Worm (Caenorhabditis elegans): Measurements from ENCODE around the gene scc-3.
A peak's percentile ranks its signal among the peaks of the same experiment; 100 is the strongest.

The scc-3 gene

ce11 chrV:12763291-12763995 lies at the start of gene scc-3, which contains the start of gene abcf-1:
TSS of gene scc-3 (plus strand) at chrV:12763945.
TSS of gene abcf-1 (minus strand) at chrV:12763375.
- TF ChIP-seq nfya-1 (tag; optimal IDR thresholded peaks at IDR 0.05; ENCODE audit: insufficient read depth) = peak; percentile 78
- no peak for TF ChIP-seq ztf-4 (tag; optimal IDR thresholded peaks at IDR 0.05)
- peak; percentile 80 for TF ChIP-seq pha-4 (tag; optimal IDR thresholded peaks at IDR 0.05)
- TF ChIP-seq lin-15B (tag; optimal IDR thresholded peaks at IDR 0.05) = peak; percentile 22
- peak; percentile 2 for TF ChIP-seq pqm-1 (tag; optimal IDR thresholded peaks at IDR 0.05)
- no peak for TF ChIP-seq nhr-43 (tag; optimal IDR thresholded peaks at IDR 0.05; ENCODE audit: poor library complexity, severe bottlenecking)

DNA sequence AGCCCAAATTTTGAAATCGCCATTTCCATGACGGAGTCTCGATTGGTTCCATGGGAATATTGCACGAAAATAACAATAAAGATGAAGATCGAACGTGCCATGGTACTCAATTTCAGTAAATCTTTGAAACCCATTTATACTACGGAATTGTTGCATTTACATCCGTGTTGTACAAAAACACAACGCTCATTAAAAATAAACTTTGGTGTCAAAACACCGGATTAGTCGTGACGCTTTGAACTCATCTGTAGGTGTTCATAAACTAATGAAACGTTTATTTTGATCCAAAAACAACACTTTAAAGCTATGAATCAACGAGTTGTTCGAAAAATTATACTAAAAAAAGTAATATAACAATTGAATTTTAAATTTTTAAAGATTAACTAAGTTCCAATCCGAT lies 49.6 kb upstream of the scc-3 start, which contains the start of gene R11D1.4:
TSS of gene R11D1.4 (minus strand) at position 101 of the 400 bp plus-strand sequence.
- TF ChIP-seq egl-5 (tag; optimal IDR thresholded peaks at IDR 0.05) (no peak), pha-4 (tag; optimal IDR thresholded peaks at IDR 0.05) (no peak), elt-2 (tag; optimal IDR thresholded peaks at IDR 0.05) (no peak), mdl-1 (tag; optimal IDR thresholded peaks at IDR 0.05) (no peak), ama-1 (optimal IDR thresholded peaks at IDR 0.05) (no peak), ceh-28 (tag; optimal IDR thresholded peaks at IDR 0.05) (no peak), snpc-4 (tag; optimal IDR thresholded peaks at IDR 0.05) (no peak), tbx-2 (tag; optimal IDR thresholded peaks at IDR 0.05) (no peak), mml-1 (tag; optimal IDR thresholded peaks at IDR 0.05) (no peak), fkh-2 (tag; optimal IDR thresholded peaks at IDR 0.05) (no peak), ceh-16 (tag; optimal IDR thresholded peaks at IDR 0.05) (no peak), sea-2 (GFP tag; optimal IDR thresholded peaks at IDR 0.05) (no peak), zag-1 (tag; optimal IDR thresholded peaks at IDR 0.05) (no peak), hmg-11 (tag; optimal IDR thresholded peaks at IDR 0.05) (no peak)

DNA sequence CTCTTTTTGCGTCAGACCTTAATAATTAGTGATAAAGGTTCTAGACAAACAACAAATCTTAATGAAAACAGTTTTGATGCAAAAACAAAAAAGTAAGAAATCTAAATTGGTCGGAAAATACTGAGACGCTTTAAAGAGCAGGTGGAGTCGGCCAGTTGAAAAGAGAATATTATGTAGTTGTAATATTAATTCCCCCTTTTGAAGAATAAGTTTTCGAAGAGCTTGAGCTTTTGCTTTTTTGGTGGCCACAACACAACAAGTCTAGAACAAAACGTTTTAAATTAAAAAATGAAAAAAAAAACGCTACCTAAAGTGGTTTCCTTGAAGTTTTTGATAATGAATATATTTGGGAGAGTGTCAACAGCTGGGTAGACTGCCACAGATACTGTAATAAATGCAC lies 47.3 kb upstream of the scc-3 start, which contains the start of gene str-178:
TSS of gene str-178 (minus strand) at position 101 of the 400 bp plus-strand sequence.
- TF ChIP-seq nhr-12 (tag; optimal IDR thresholded peaks at IDR 0.05) (no peak), skn-1 (tag; optimal IDR thresholded peaks at IDR 0.05) (no peak), hmg-11 (tag; optimal IDR thresholded peaks at IDR 0.05) (no peak), elt-3 (tag; optimal IDR thresholded peaks at IDR 0.05) (no peak), tbx-2 (tag; optimal IDR thresholded peaks at IDR 0.05) (no peak), sea-2 (GFP tag; optimal IDR thresholded peaks at IDR 0.05) (no peak), egl-5 (tag; optimal IDR thresholded peaks at IDR 0.05) (no peak)

DNA sequence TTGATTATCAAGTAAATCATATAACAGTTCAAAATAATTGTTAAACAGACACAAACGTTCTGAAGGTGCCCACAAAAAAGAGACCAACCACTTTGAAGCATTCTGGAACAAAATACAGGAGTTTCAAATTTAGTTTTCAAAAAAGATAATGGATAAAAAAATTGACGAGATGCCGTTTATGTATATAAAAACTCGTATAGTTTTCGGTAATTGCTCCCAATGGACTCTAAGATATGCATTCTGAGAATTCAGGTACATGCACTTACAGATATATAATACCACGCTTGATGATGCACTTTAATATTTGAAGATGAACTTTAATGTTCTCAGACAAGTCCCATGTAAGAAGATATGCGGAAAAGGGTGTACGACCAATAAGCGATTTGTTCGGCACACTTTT lies 45.1 kb upstream of the scc-3 start, which contains the start of gene str-181:
TSS of gene str-181 (minus strand) at position 101 of the 400 bp plus-strand sequence.
- TF ChIP-seq nhr-67 (tag; optimal IDR thresholded peaks at IDR 0.05) (no peak), elt-1 (tag; optimal IDR thresholded peaks at IDR 0.05) (no peak), ceh-16 (tag; optimal IDR thresholded peaks at IDR 0.05) (no peak), nhr-11 (tag; optimal IDR thresholded peaks at IDR 0.05) (no peak), ceh-82 (tag; optimal IDR thresholded peaks at IDR 0.05) (no peak), egl-27 (tag; optimal IDR thresholded peaks at IDR 0.05) (no peak)

- TF ChIP-seq nhr-11 (tag; optimal IDR thresholded peaks at IDR 0.05) (no peak), nhr-28 (tag; optimal IDR thresholded peaks at IDR 0.05) (no peak), fkh-2 (tag; optimal IDR thresholded peaks at IDR 0.05) (no peak)
Observed at ce11 chrV:12719713-12720112, 44.0 kb upstream of the scc-3 start, which contains the start of gene R11D1.7. TSS of gene R11D1.7 (plus strand) at chrV:12720013.

ce11 chrV:12725893-12726292 lies 37.9 kb upstream of the scc-3 start, which contains the start of gene R11D1.12:
TSS of gene R11D1.12 (minus strand) at chrV:12725993.
- TF ChIP-seq ceh-28 (tag; optimal IDR thresholded peaks at IDR 0.05) (no peak), daf-12 (tag; optimal IDR thresholded peaks at IDR 0.05) (no peak), nhr-23 (tag; optimal IDR thresholded peaks at IDR 0.05) (no peak), R02D3.7 (tag; optimal IDR thresholded peaks at IDR 0.05) (no peak), elt-2 (tag; optimal IDR thresholded peaks at IDR 0.05) (no peak), ceh-16 (tag; optimal IDR thresholded peaks at IDR 0.05) (no peak), zag-1 (tag; optimal IDR thresholded peaks at IDR 0.05) (no peak), lin-15B (tag; optimal IDR thresholded peaks at IDR 0.05) (no peak), nhr-43 (tag; optimal IDR thresholded peaks at IDR 0.05; ENCODE audit: poor library complexity, severe bottlenecking) (no peak), nhr-28 (tag; optimal IDR thresholded peaks at IDR 0.05) (no peak), pha-4 (tag; optimal IDR thresholded peaks at IDR 0.05) (no peak)
